Fruit fly (Drosophila melanogaster) whole organism, embryonic: ENCODE data around the gene CG15431.
A peak's percentile ranks its signal among the peaks of the same experiment; 100 is the strongest.

Experiments
- CG10267 ChIP-seq: fragments of 200-800 bp; sonication (Bioruptor generic); optimal IDR thresholded peaks from 2 replicates; lab custom pipeline; 2018; ENCODE audit warnings: missing biosample characterization, mild to moderate bottlenecking, missing genetic modification characterization, moderate library complexity
- CG11504 ChIP-seq: fragments of 200-800 bp; sonication (Bioruptor generic); optimal IDR thresholded peaks from 3 replicates; lab custom pipeline; 2019; ENCODE audit warnings: missing biosample characterization, mild to moderate bottlenecking, missing genetic modification characterization, moderate library complexity
- CG12155 ChIP-seq: fragments of 200-800 bp; sonication (Bioruptor generic); optimal IDR thresholded peaks from 3 replicates; lab custom pipeline; 2016; ENCODE audit warnings: missing biosample characterization, missing genetic modification characterization
- CG12942 ChIP-seq: fragments of 200-800 bp; sonication (Bioruptor generic); optimal IDR thresholded peaks from 3 replicates; lab custom pipeline; 2016; ENCODE audit warnings: missing biosample characterization, missing genetic modification characterization
- CG13424 ChIP-seq: fragments of 200-800 bp; sonication (Bioruptor generic); optimal IDR thresholded peaks from 2 replicates; lab custom pipeline; 2019; ENCODE audit warnings: missing biosample characterization, mild to moderate bottlenecking, missing genetic modification characterization, moderate library complexity
- CG14050 ChIP-seq: fragments of 200-800 bp; sonication (Bioruptor generic); IDR thresholded peaks from 3 replicates; pipeline ENCODE4 v1.3.6; 2022; ENCODE audit warnings: missing biosample characterization, missing genetic modification characterization
- CG14860 ChIP-seq: fragments of 200-800 bp; sonication (Bioruptor generic); IDR thresholded peaks from 3 replicates; pipeline ENCODE4 v1.3.6; 2022; ENCODE audit warnings: missing biosample characterization, missing genetic modification characterization; ENCODE audit not compliant: partially characterized antibody
- CG17359 ChIP-seq: fragments of 200-800 bp; sonication (Bioruptor generic); optimal IDR thresholded peaks from 3 replicates; lab custom pipeline; 2018; ENCODE audit warnings: missing biosample characterization, mild to moderate bottlenecking, missing genetic modification characterization, moderate library complexity
- CG17361 ChIP-seq: fragments of 200-800 bp; sonication (Bioruptor generic); IDR thresholded peaks from 3 replicates; pipeline ENCODE4 v1.3.6; 2022; ENCODE audit warnings: missing biosample characterization, missing genetic modification characterization
- CG18619 ChIP-seq: fragments of 200-800 bp; sonication (Bioruptor generic); optimal IDR thresholded peaks from 3 replicates; lab custom pipeline; 2017; ENCODE audit warnings: missing biosample characterization, mild to moderate bottlenecking, missing genetic modification characterization
- CG2712 ChIP-seq: fragments of 200-800 bp; optimal IDR thresholded peaks from 3 replicates; lab custom pipeline; 2019; ENCODE audit warnings: missing biosample characterization, mild to moderate bottlenecking, missing genetic modification characterization, moderate library complexity
- CG3065 ChIP-seq: fragments of 200-800 bp; sonication (Bioruptor generic); optimal IDR thresholded peaks from 2 replicates; lab custom pipeline; 2016; ENCODE audit warnings: missing biosample characterization, missing genetic modification characterization
- CG31441 ChIP-seq: fragments of 200-800 bp; sonication (Bioruptor generic); IDR thresholded peaks from 2 replicates; pipeline ENCODE4 v1.3.6; 2022; ENCODE audit warnings: missing biosample characterization, missing genetic modification characterization
- CG3726 ChIP-seq: fragments of 200-800 bp; sonication (Bioruptor generic); IDR thresholded peaks from 3 replicates; pipeline ENCODE4, ENCODE4 v1.3.6; 2022; ENCODE audit warnings: missing biosample characterization, missing genetic modification characterization
- CG6272 ChIP-seq: fragments of 200-800 bp; sonication (Bioruptor generic); IDR thresholded peaks from 2 replicates; pipeline ENCODE4 v1.3.6; 2022; ENCODE audit warnings: missing biosample characterization, missing genetic modification characterization
- CG7745 ChIP-seq: fragments of 200-800 bp; sonication (Bioruptor generic); optimal IDR thresholded peaks from 2 replicates; lab custom pipeline; 2018; ENCODE audit warnings: missing biosample characterization, mild to moderate bottlenecking, missing genetic modification characterization, moderate library complexity
- CG7987 ChIP-seq: fragments of 200-800 bp; sonication (Bioruptor generic); optimal IDR thresholded peaks from 2 replicates; lab custom pipeline; 2018; ENCODE audit warnings: missing biosample characterization, mild to moderate bottlenecking, missing genetic modification characterization, moderate library complexity
- CG8290 ChIP-seq, 3 experiments: fragments of 200-800 bp; sonication (Bioruptor generic); optimal IDR thresholded peaks; 2 replicates each; lab custom pipeline; 2016 to 2019; ENCODE audit warnings: missing biosample characterization in 3 of 3, missing genetic modification characterization in 3 of 3, mild to moderate bottlenecking in 2 of 3, moderate library complexity in 1 of 3
- CG9797 ChIP-seq: fragments of 200-800 bp; sonication (Bioruptor generic); optimal IDR thresholded peaks from 3 replicates; lab custom pipeline; 2018; ENCODE audit warnings: missing biosample characterization, mild to moderate bottlenecking, missing genetic modification characterization
- CrebB ChIP-seq: fragments of 200-800 bp; sonication (Bioruptor generic); optimal IDR thresholded peaks from 3 replicates; lab custom pipeline; 2018; ENCODE audit warnings: missing biosample characterization, mild to moderate bottlenecking, missing genetic modification characterization
- Dll ChIP-seq: fragments of 200-800 bp; sonication (Bioruptor generic); IDR thresholded peaks from 4 replicates; pipeline ENCODE4 v1.3.6; 2022; ENCODE audit warnings: missing biosample characterization, missing genetic modification characterization; ENCODE audit not compliant: partially characterized antibody
- Dref ChIP-seq: fragments of 200-800 bp; sonication (Bioruptor generic); IDR thresholded peaks from 2 replicates; pipeline ENCODE4 v1.3.6; 2022; ENCODE audit warnings: missing biosample characterization, missing genetic modification characterization
- Ets97D ChIP-seq: fragments of 200-800 bp; sonication (Bioruptor generic); optimal IDR thresholded peaks from 3 replicates; lab custom pipeline; 2016; ENCODE audit warnings: missing biosample characterization, missing genetic modification characterization
- Hr51 ChIP-seq, 2 experiments: fragments of 200-800 bp; sonication (Bioruptor generic); optimal IDR thresholded peaks; 2 replicates in 1 of 2; 3 replicates in 1 of 2; lab custom pipeline; 2016 to 2018; ENCODE audit warnings: missing biosample characterization in 2 of 2, missing genetic modification characterization in 2 of 2, mild to moderate bottlenecking in 1 of 2, moderate library complexity in 1 of 2
- NC2β ChIP-seq: fragments of 200-800 bp; sonication (Bioruptor generic); optimal IDR thresholded peaks from 2 replicates; lab custom pipeline; 2016; ENCODE audit warnings: missing biosample characterization, missing genetic modification characterization
- NFAT ChIP-seq: fragments of 200-800 bp; sonication (Bioruptor generic); IDR thresholded peaks from 2 replicates; pipeline ENCODE4 v1.3.6; 2022; ENCODE audit warnings: missing biosample characterization, missing genetic modification characterization
- NfI ChIP-seq: fragments of 200-800 bp; sonication (Bioruptor generic); optimal IDR thresholded peaks from 3 replicates; lab custom pipeline; 2018; ENCODE audit warnings: missing biosample characterization, mild to moderate bottlenecking, missing genetic modification characterization, moderate library complexity
- Opbp ChIP-seq: fragments of 200-800 bp; sonication (Bioruptor generic); IDR thresholded peaks from 3 replicates; pipeline ENCODE4 v1.3.6; 2022; ENCODE audit warnings: missing biosample characterization, missing genetic modification characterization; ENCODE audit not compliant: partially characterized antibody
- Taf1 ChIP-seq: fragments of 200-800 bp; sonication (Bioruptor generic); IDR thresholded peaks from 2 replicates; pipeline ENCODE4 v1.3.6; 2022; ENCODE audit warnings: missing biosample characterization, missing genetic modification characterization
- Xrp1 ChIP-seq: fragments of 200-800 bp; sonication (Bioruptor generic); IDR thresholded peaks from 2 replicates; pipeline ENCODE4 v1.3.6; 2022; ENCODE audit warnings: missing biosample characterization, missing genetic modification characterization
- ase ChIP-seq: fragments of 200-800 bp; sonication (Bioruptor generic); IDR thresholded peaks from 3 replicates; pipeline ENCODE4 v1.3.6; 2022; ENCODE audit warnings: missing biosample characterization, missing genetic modification characterization
- ato ChIP-seq: fragments of 200-800 bp; sonication (Bioruptor generic); IDR thresholded peaks from 2 replicates; pipeline ENCODE4 v1.3.6; 2022; ENCODE audit warnings: missing biosample characterization, missing genetic modification characterization; ENCODE audit not compliant: partially characterized antibody
- bbx ChIP-seq: fragments of 200-800 bp; sonication (Bioruptor generic); IDR thresholded peaks from 2 replicates; pipeline ENCODE4 v1.3.6; 2022; ENCODE audit warnings: missing biosample characterization, missing genetic modification characterization; ENCODE audit not compliant: partially characterized antibody
- chif ChIP-seq, 2 experiments: fragments of 200-800 bp; sonication (Bioruptor generic); optimal IDR thresholded peaks; 3 replicates each; lab custom pipeline; 2016; ENCODE audit warnings: missing biosample characterization in 2 of 2, missing genetic modification characterization in 2 of 2
- ci ChIP-seq: fragments of 200-800 bp; sonication (Bioruptor generic); IDR thresholded peaks from 3 replicates; pipeline ENCODE4 v1.3.6; 2022; ENCODE audit warnings: missing biosample characterization, missing genetic modification characterization
- crol ChIP-seq: fragments of 200-800 bp; sonication (Bioruptor generic); IDR thresholded peaks from 2 replicates; pipeline ENCODE4 v1.3.6; 2022; ENCODE audit warnings: missing biosample characterization, missing genetic modification characterization
- crp ChIP-seq, 2 experiments: fragments of 200-800 bp; sonication (Bioruptor generic); optimal IDR thresholded peaks; 2 replicates in 1 of 2; 3 replicates in 1 of 2; lab custom pipeline; 2017; ENCODE audit warnings: missing biosample characterization in 2 of 2, missing genetic modification characterization in 2 of 2, mild to moderate bottlenecking in 1 of 2, moderate library complexity in 1 of 2
- disco-r ChIP-seq: fragments of 200-800 bp; sonication (Bioruptor generic); optimal IDR thresholded peaks from 2 replicates; lab custom pipeline; 2016; ENCODE audit warnings: missing biosample characterization, missing genetic modification characterization
- fd64A ChIP-seq: fragments of 200-800 bp; sonication (Bioruptor generic); optimal IDR thresholded peaks from 3 replicates; lab custom pipeline; 2018; ENCODE audit warnings: missing biosample characterization, mild to moderate bottlenecking, missing genetic modification characterization
- fu2 ChIP-seq: fragments of 200-800 bp; sonication (Bioruptor generic); optimal IDR thresholded peaks from 2 replicates; lab custom pipeline; 2016; ENCODE audit warnings: missing biosample characterization, missing genetic modification characterization
- gem ChIP-seq: fragments of 200-800 bp; sonication (Bioruptor generic); optimal IDR thresholded peaks from 2 replicates; lab custom pipeline; 2019; ENCODE audit warnings: missing biosample characterization, mild to moderate bottlenecking, missing genetic modification characterization, moderate library complexity
- hbn ChIP-seq: fragments of 200-800 bp; sonication (Bioruptor generic); IDR thresholded peaks from 2 replicates; pipeline ENCODE4 v1.3.6; 2022; ENCODE audit warnings: missing biosample characterization, missing genetic modification characterization; ENCODE audit not compliant: partially characterized antibody
- hkb ChIP-seq, 2 experiments: fragments of 200-800 bp in 1 of 2; fragments of >200 bp in 1 of 2; sonication (Bioruptor generic) in 1 of 2; IDR thresholded peaks in 1 of 2; optimal IDR thresholded peaks in 1 of 2; 2 replicates each; pipeline versions ENCODE4 v1.3.6 to Lab custom; 2017 to 2022; ENCODE audit warnings: missing biosample characterization in 1 of 2, missing genetic modification characterization in 1 of 2
- insv ChIP-seq, 2 experiments: fragments of 200-800 bp; sonication (Bioruptor generic); optimal IDR thresholded peaks; 3 replicates each; lab custom pipeline; 2016 to 2018; ENCODE audit warnings: missing biosample characterization in 2 of 2, missing genetic modification characterization in 2 of 2
- jigr1 ChIP-seq: fragments of 200-800 bp; sonication (Bioruptor generic); IDR thresholded peaks from 3 replicates; pipeline ENCODE4 v1.3.6; 2022; ENCODE audit warnings: missing biosample characterization, missing genetic modification characterization
- row ChIP-seq: fragments of 200-800 bp; sonication (Bioruptor generic); IDR thresholded peaks from 3 replicates; pipeline ENCODE4 v1.3.6; 2022; ENCODE audit warnings: missing biosample characterization, missing genetic modification characterization
- sens ChIP-seq: fragments of 200-800 bp; sonication (Bioruptor generic); peaks from one replicate; lab custom pipeline; 2016; ENCODE audit warnings: missing biosample characterization, missing genetic modification characterization
- usp ChIP-seq: fragments of >200 bp; optimal IDR thresholded peaks from 2 replicates; lab custom pipeline; 2017; ENCODE audit warnings: missing biosample characterization, missing genetic modification characterization
- zen ChIP-seq: fragments of 200-800 bp; sonication (Bioruptor generic); optimal IDR thresholded peaks from 3 replicates; lab custom pipeline; 2018; ENCODE audit warnings: missing biosample characterization, mild to moderate bottlenecking, missing genetic modification characterization, moderate library complexity

CG15431 gene

DNA sequence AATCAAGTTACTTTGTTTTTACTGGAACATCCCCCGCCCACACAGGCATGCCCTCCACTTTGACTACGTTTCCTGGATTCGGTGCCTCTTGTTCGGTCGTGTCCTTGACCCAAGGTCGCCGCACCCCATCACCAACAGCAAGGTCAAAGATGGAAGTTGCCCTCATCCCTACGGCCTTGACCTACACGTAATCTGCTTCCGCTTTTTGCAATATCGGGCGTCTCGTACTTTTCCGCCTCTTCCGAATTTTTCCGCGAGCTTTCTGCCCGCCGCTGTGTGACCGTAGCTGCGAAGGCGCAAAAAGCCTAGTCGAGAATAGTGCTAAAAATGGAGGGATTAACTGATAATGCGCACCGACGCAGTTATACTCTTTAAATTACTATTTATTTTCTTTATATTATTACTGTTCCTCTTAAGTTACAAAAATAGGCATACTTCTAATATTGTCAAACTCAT lies 15.5 kb upstream of the CG15431 start, which contains the start of gene Gs1l (continued):
- TF ChIP-seq ato (GFP tag; lab: Robert Waterston, UW): no peak
- TF ChIP-seq CG9797 (GFP tag; lab: Kevin White, UChicago): peak; percentile 46
- TF ChIP-seq fu2: no peak
- TF ChIP-seq CG17359 (tag; lab: Kevin White, UChicago): no peak
- TF ChIP-seq Dref (GFP tag; lab: Robert Waterston, UW): 0 out of 2 replicates have a peak, but pooled peaks have one; percentile 28
- TF ChIP-seq Dll: no peak
- TF ChIP-seq CG12155: no peak
- no peak for TF ChIP-seq CG7745 (tag; lab: Kevin White, UChicago)
- peak; percentile 9 for TF ChIP-seq CG10267 (tag; lab: Kevin White, UChicago)
- peak; percentile 34 for TF ChIP-seq CG2712
- peak; percentile 42; the same call in 1 of the 2 replicates for TF ChIP-seq bbx (GFP tag; lab: Robert Waterston, UW)
- no peak for TF ChIP-seq NC2β (GFP tag; lab: Kevin White, UChicago)
- peak; percentile 5 for TF ChIP-seq Ets97D (GFP tag; lab: Kevin White, UChicago)
- TF ChIP-seq hkb (optimal IDR thresholded peaks at IDR 0.05; lab: Kevin White, UChicago): no peak
- TF ChIP-seq hkb (GFP tag; IDR thresholded peaks at IDR 0.05; lab: Robert Waterston, UW): 0 out of 2 replicates have a peak, but pooled peaks have one; percentile 17
- no peak for TF ChIP-seq ase (GFP tag; lab: Robert Waterston, UW)
- TF ChIP-seq gem: peak; percentile 37
- no peak for TF ChIP-seq insv (GFP tag; optimal IDR thresholded peaks at IDR 0.05; lab: Kevin White, UChicago)
- TF ChIP-seq CG7987 (GFP tag; lab: Kevin White, UChicago): no peak
- TF ChIP-seq CG31441 (GFP tag; lab: Robert Waterston, UW): 0 out of 2 replicates have a peak, but pooled peaks have one; percentile 24
- TF ChIP-seq NFAT (GFP tag; lab: Robert Waterston, UW): peak; percentile 94
- TF ChIP-seq CG14860 (GFP tag; lab: Robert Waterston, UW): no peak
- no peak for TF ChIP-seq CG3065 (GFP tag; lab: Kevin White, UChicago)
- peak; percentile 21 for TF ChIP-seq CG13424 (tag; lab: Kevin White, UChicago)
- TF ChIP-seq Xrp1 (GFP tag; lab: Robert Waterston, UW): peak; percentile 33; the same call in 1 of the 2 replicates
- no peak for TF ChIP-seq CG6272 (GFP tag; lab: Robert Waterston, UW)
- no peak for TF ChIP-seq Taf1 (GFP tag; lab: Robert Waterston, UW)
- TF ChIP-seq row: peak; percentile 93
- peak; percentile 17 for TF ChIP-seq CG11504 (tag; lab: Kevin White, UChicago)
- no peak for TF ChIP-seq CG14050
- no peak for TF ChIP-seq usp
- TF ChIP-seq hbn (GFP tag; lab: Robert Waterston, UW): no peak
- TF ChIP-seq crp (GFP tag; optimal IDR thresholded peaks at IDR 0.05; lab: Kevin White, UChicago): no peak
- TF ChIP-seq CG18619 (GFP tag; lab: Kevin White, UChicago): no peak
- no peak for TF ChIP-seq fd64A (GFP tag; lab: Kevin White, UChicago)
- peak; percentile 61 for TF ChIP-seq sens (GFP tag; lab: Kevin White, UChicago)
- TF ChIP-seq CrebB: no peak
- TF ChIP-seq Opbp: 0 out of 3 replicates have a peak, but pooled peaks have one; percentile 11
- TF ChIP-seq CG3726 (GFP tag; lab: Robert Waterston, UW): no peak
- 0 out of 2 replicates have a peak, but pooled peaks have one; percentile 15 for TF ChIP-seq crol (GFP tag; lab: Robert Waterston, UW)
- TF ChIP-seq CG17361 (GFP tag; lab: Robert Waterston, UW): 0 out of 3 replicates have a peak, but pooled peaks have one; percentile 15
- no peak for TF ChIP-seq chif (GFP tag; optimal IDR thresholded peaks at IDR 0.05; lab: Kevin White, UChicago)
- no peak for TF ChIP-seq disco-r (GFP tag; lab: Kevin White, UChicago)
- peak; percentile 14 for TF ChIP-seq NfI (GFP tag; lab: Kevin White, UChicago)
- TF ChIP-seq Hr51 (GFP tag; optimal IDR thresholded peaks at IDR 0.05; lab: Kevin White, UChicago): peak in 1 of 2 experiments; percentile 21
- no peak for TF ChIP-seq zen
- no peak for TF ChIP-seq CG12942
- TF ChIP-seq jigr1 (GFP tag; lab: Robert Waterston, UW): no peak
- TF ChIP-seq ci (GFP tag; lab: Robert Waterston, UW): peak; percentile 47; the same call in 2 of the 3 replicates
- no peak for TF ChIP-seq CG8290 (GFP tag; optimal IDR thresholded peaks at IDR 0.05; lab: Kevin White, UChicago)
- TF ChIP-seq CG8290 (tag; optimal IDR thresholded peaks at IDR 0.05; lab: Kevin White, UChicago): peak in 1 of 2 experiments; percentile 49
